Fruit fly (Drosophila melanogaster): ENCODE measurements around the gene CG10749.

CG10749 gene

DNA sequence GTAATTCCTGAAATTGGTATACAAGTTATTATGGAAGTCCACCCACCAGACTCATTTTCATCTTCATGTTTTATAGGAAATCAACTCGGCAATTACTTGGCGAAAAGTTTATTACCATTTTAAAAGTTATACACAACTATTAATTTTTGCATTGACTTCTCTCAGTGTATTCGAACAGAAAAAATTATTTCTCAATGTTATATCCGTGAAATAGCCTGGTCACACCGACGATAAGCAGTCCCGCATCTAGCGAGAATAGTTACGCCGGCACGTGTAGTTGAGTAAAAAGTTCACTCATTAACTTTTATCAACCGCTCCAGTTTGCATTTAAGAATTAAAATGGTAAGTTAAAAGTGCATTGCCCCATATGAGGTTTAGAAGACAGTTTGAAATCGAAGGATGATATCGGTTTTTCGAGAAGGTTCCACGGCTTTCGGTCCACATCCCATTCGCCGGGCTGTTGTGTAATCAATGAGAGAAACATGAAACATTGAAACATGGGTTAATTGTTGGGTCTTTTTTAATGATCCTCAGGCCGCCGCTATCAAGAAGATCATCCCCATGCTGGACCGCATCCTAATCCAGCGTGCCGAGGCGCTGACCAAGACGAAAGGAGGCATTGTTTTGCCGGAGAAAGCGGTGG lies 43.7 kb downstream of the CG10749 start, which contains the start of gene CG11267:
Gene CG11267 (plus strand): TSS at position 228 of the 643 bp plus-strand sequence.
- TF ChIP-seq Hr3 (GFP tag; optimal IDR thresholded peaks at IDR 0.05), result peak; percentile 61
- peak; percentile 78 for TF ChIP-seq CG3847 (GFP tag; IDR thresholded peaks at IDR 0.05)
- TF ChIP-seq ap (GFP tag; IDR thresholded peaks at IDR 0.05), result peak; percentile 91
- peak; percentile 43 for TF ChIP-seq CG3407 (GFP tag; optimal IDR thresholded peaks at IDR 0.05)
- TF ChIP-seq emc (GFP tag; optimal IDR thresholded peaks at IDR 0.05), result peak; percentile 64
- TF ChIP-seq CG4424 (GFP tag; optimal IDR thresholded peaks at IDR 0.05), result peak; percentile 85
- peak; percentile 85 for TF ChIP-seq CG12104 (GFP tag; optimal IDR thresholded peaks at IDR 0.05)
- peak; percentile 84 for TF ChIP-seq CG1647 (GFP tag; optimal IDR thresholded peaks at IDR 0.05)
- peak; percentile 90 for TF ChIP-seq CG32772 (GFP tag; IDR thresholded peaks at IDR 0.05)
- peak; percentile 74 for TF ChIP-seq ttk (GFP tag; IDR thresholded peaks at IDR 0.05)
- no peak for TF ChIP-seq CG16813 (GFP tag; IDR thresholded peaks at IDR 0.05; ENCODE audit: partially characterized antibody)
- peak; percentile 85 for TF ChIP-seq CG17361 (GFP tag; IDR thresholded peaks at IDR 0.05)
- TF ChIP-seq CG1233 (GFP tag; optimal IDR thresholded peaks at IDR 0.05), result peak; percentile 86
- TF ChIP-seq CG2199 (GFP tag; IDR thresholded peaks at IDR 0.05), result peak; percentile 89
- peak; percentile 78 for TF ChIP-seq Blimp-1 (GFP tag; optimal IDR thresholded peaks at IDR 0.05)
- TF ChIP-seq lov (optimal IDR thresholded peaks at IDR 0.05), result no peak
- peak; percentile 83; the same call in 2 of the 3 replicates for TF ChIP-seq lov (GFP tag; IDR thresholded peaks at IDR 0.05)
- peak; percentile 59 for TF ChIP-seq CrebB (tag; optimal IDR thresholded peaks at IDR 0.05)
- peak; percentile 52 for TF ChIP-seq Nf-YB (GFP tag; optimal IDR thresholded peaks at IDR 0.05)
- peak; percentile 47 for TF ChIP-seq repo (GFP tag; optimal IDR thresholded peaks at IDR 0.05)
- peak; percentile 79 for TF ChIP-seq nerfin-1 (tag; optimal IDR thresholded peaks at IDR 0.05)
- peak; percentile 60 for TF ChIP-seq nom (GFP tag; optimal IDR thresholded peaks at IDR 0.05)
- no peak for TF ChIP-seq hth (optimal IDR thresholded peaks at IDR 0.05)
- peak; percentile 84 for TF ChIP-seq onecut (GFP tag; IDR thresholded peaks at IDR 0.05)
- peak; percentile 82 for TF ChIP-seq CG9727 (GFP tag; optimal IDR thresholded peaks at IDR 0.05)
- peak; percentile 81 for TF ChIP-seq PHDP (tag; optimal IDR thresholded peaks at IDR 0.05)
- peak; percentile 89 for TF ChIP-seq gem (tag; optimal IDR thresholded peaks at IDR 0.05)
- 0 out of 3 replicates have a peak, but pooled peaks have one; percentile 21 for TF ChIP-seq Doc3 (GFP tag; IDR thresholded peaks at IDR 0.05; ENCODE audit: partially characterized antibody)
- TF ChIP-seq CG6683 (GFP tag; optimal IDR thresholded peaks at IDR 0.05), result peak; percentile 65
- TF ChIP-seq ro (GFP tag; IDR thresholded peaks at IDR 0.05), result peak; percentile 75
- TF ChIP-seq Adf1 (GFP tag; IDR thresholded peaks at IDR 0.05), result no peak
- TF ChIP-seq CG10209 (GFP tag; optimal IDR thresholded peaks at IDR 0.05), result peak; percentile 75
- peak; percentile 55 for TF ChIP-seq Hand (GFP tag; optimal IDR thresholded peaks at IDR 0.05)
- TF ChIP-seq Med (GFP tag), result peak; percentile 98
- peak; percentile 93 for TF ChIP-seq so (GFP tag; IDR thresholded peaks at IDR 0.05)
- peak; percentile 62 for TF ChIP-seq luna (GFP tag; optimal IDR thresholded peaks at IDR 0.05)
- peak; percentile 71 for TF ChIP-seq Nf-YC (tag; optimal IDR thresholded peaks at IDR 0.05)
- peak; percentile 64 for TF ChIP-seq CG4854 (GFP tag; optimal IDR thresholded peaks at IDR 0.05)
- TF ChIP-seq CG4617 (GFP tag; optimal IDR thresholded peaks at IDR 0.05; ENCODE audit: borderline replicate concordance), result peak; percentile 31
- TF ChIP-seq croc (GFP tag; conservative IDR thresholded peaks at IDR 0.05), result peak; percentile 56
- peak; percentile 68; the same call in 1 of the 2 replicates for TF ChIP-seq toy (GFP tag; IDR thresholded peaks at IDR 0.05)
- peak; percentile 86 for TF ChIP-seq CG17328 (GFP tag; IDR thresholded peaks at IDR 0.05)
- peak; percentile 66 to 78 for TF ChIP-seq bsh (GFP tag; optimal IDR thresholded peaks at IDR 0.05)
- peak; percentile 67 for TF ChIP-seq az2 (GFP tag; optimal IDR thresholded peaks at IDR 0.05)
- peak; percentile 92 for TF ChIP-seq Taf1 (GFP tag; IDR thresholded peaks at IDR 0.05)
- peak; percentile 53 for TF ChIP-seq org-1 (GFP tag; optimal IDR thresholded peaks at IDR 0.05)
- peak; percentile 72 for TF ChIP-seq Atf-2 (GFP tag; optimal IDR thresholded peaks at IDR 0.05)
- TF ChIP-seq sima (GFP tag; optimal IDR thresholded peaks at IDR 0.05), result peak; percentile 17
- TF ChIP-seq NfI (GFP tag; optimal IDR thresholded peaks at IDR 0.05), result peak; percentile 75
- TF ChIP-seq Poxn (GFP tag; IDR thresholded peaks at IDR 0.05), result peak; percentile 66; the same call in 1 of the 2 replicates
